Fruit fly (Drosophila melanogaster) whole organism, pupa: Measurements from ENCODE around the gene IFT43.
A peak's percentile ranks its signal among the peaks of the same experiment; 100 is the strongest.

Experiments used
- CG10348 ChIP-seq: fragments of 200-800 bp; sonication (Bioruptor generic); IDR thresholded peaks from 2 replicates; pipeline ENCODE4 v1.3.6; 2022; ENCODE audit warnings: missing biosample characterization, missing genetic modification characterization
- CG12605 ChIP-seq: fragments of 200-800 bp; sonication (Bioruptor generic); IDR thresholded peaks from 2 replicates; pipeline ENCODE4 v1.3.6; 2022; ENCODE audit warnings: missing biosample characterization, missing genetic modification characterization
- CG13204 ChIP-seq: fragments of 200-800 bp; sonication (Bioruptor generic); optimal IDR thresholded peaks from 2 replicates; lab custom pipeline; 2018; ENCODE audit warnings: missing biosample characterization, mild to moderate bottlenecking, missing genetic modification characterization, moderate library complexity
- CG14655 ChIP-seq: fragments of 200-800 bp; sonication (Bioruptor generic); optimal IDR thresholded peaks from 3 replicates; lab custom pipeline; 2017; ENCODE audit warnings: mild to moderate bottlenecking, missing biosample characterization, missing genetic modification reagents, missing genetic modification characterization
- CG15710 ChIP-seq: fragments of 200-800 bp; sonication (Bioruptor generic); optimal IDR thresholded peaks from 2 replicates; lab custom pipeline; 2018; ENCODE audit warnings: missing biosample characterization, mild to moderate bottlenecking, missing genetic modification characterization, moderate library complexity
- CG17806 ChIP-seq: fragments of 200-800 bp; sonication (Bioruptor generic); optimal IDR thresholded peaks from 2 replicates; lab custom pipeline; 2018; ENCODE audit warnings: missing biosample characterization, mild to moderate bottlenecking, missing genetic modification characterization, moderate library complexity
- CG32121 ChIP-seq: fragments of 200-800 bp; sonication (Bioruptor generic); IDR thresholded peaks from 2 replicates; pipeline ENCODE4 v1.3.6; 2022; ENCODE audit warnings: missing biosample characterization, missing genetic modification characterization
- CG34367 ChIP-seq: fragments of 200-800 bp; sonication (Bioruptor generic); optimal IDR thresholded peaks from 2 replicates; lab custom pipeline; 2018; ENCODE audit warnings: missing biosample characterization, mild to moderate bottlenecking, missing genetic modification characterization
- CG4496 ChIP-seq: fragments of 200-800 bp; sonication (Bioruptor generic); IDR thresholded peaks from 3 replicates; pipeline ENCODE4 v1.3.6; 2022; ENCODE audit warnings: missing biosample characterization, missing genetic modification characterization
- CG8159 ChIP-seq: fragments of 200-800 bp; sonication (Bioruptor generic); optimal IDR thresholded peaks from 3 replicates; lab custom pipeline; 2018; ENCODE audit warnings: missing biosample characterization, mild to moderate bottlenecking, missing genetic modification characterization, moderate library complexity
- CG8301 ChIP-seq: fragments of 200-800 bp; sonication (Bioruptor generic); optimal IDR thresholded peaks from 2 replicates; lab custom pipeline; 2018; ENCODE audit warnings: missing biosample characterization, mild to moderate bottlenecking, missing genetic modification characterization
- CG9948 ChIP-seq: fragments of 200-800 bp; sonication (Bioruptor generic); optimal IDR thresholded peaks from 2 replicates; lab custom pipeline; 2018; ENCODE audit warnings: missing biosample characterization, mild to moderate bottlenecking, missing genetic modification characterization, moderate library complexity
- D1 ChIP-seq: fragments of 200-800 bp; sonication (Bioruptor generic); optimal IDR thresholded peaks from 2 replicates; lab custom pipeline; 2018; ENCODE audit warnings: missing biosample characterization, mild to moderate bottlenecking, missing genetic modification characterization, moderate library complexity
- Ets98B ChIP-seq: fragments of 200-800 bp; sonication (Bioruptor generic); IDR thresholded peaks from 2 replicates; pipeline ENCODE4 v1.3.6; 2022; ENCODE audit warnings: missing biosample characterization, missing genetic modification characterization
- Pif1A ChIP-seq: fragments of 200-800 bp; sonication (Bioruptor generic); optimal IDR thresholded peaks from 3 replicates; lab custom pipeline; 2016; ENCODE audit warnings: missing biosample characterization, missing genetic modification characterization
- Pif1B ChIP-seq: fragments of 200-800 bp; sonication (Bioruptor generic); optimal IDR thresholded peaks from 3 replicates; lab custom pipeline; 2016; ENCODE audit warnings: missing biosample characterization, missing genetic modification characterization
- Snoo ChIP-seq: fragments of 200-800 bp; sonication (Bioruptor generic); optimal IDR thresholded peaks from 3 replicates; lab custom pipeline; 2017; ENCODE audit warnings: missing biosample characterization, mild to moderate bottlenecking, missing genetic modification characterization, inconsistent platforms
- fd96Ca ChIP-seq: fragments of 200-800 bp; sonication (Bioruptor generic); IDR thresholded peaks from 3 replicates; pipeline ENCODE4 v1.3.6; 2022; ENCODE audit warnings: missing biosample characterization, missing genetic modification characterization
- gl ChIP-seq: fragments of 200-800 bp; sonication (Bioruptor generic); optimal IDR thresholded peaks from 2 replicates; lab custom pipeline; 2018; ENCODE audit warnings: missing biosample characterization, mild to moderate bottlenecking, missing genetic modification characterization

IFT43 gene

DNA sequence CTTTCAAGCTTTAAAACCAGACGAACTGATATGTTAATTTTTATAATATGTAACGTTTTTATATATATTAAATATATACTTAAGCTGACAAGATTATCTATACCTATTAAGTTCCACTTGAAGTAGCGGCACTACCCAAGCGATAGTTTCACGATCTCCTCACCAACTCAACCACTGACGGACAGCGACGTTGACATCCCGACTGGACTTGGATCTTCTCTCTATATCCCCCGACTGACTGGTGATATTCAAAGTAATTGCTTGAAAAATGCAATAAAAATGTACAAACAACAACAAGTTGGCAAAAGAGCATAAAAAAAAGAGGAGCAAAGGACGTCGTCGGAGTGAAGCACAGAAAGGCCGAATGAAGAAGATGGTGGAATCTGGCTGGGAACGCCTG is 48.5 kb downstream of the IFT43 start, which contains the start of gene Ref2:
Gene Ref2, minus strand, starts transcription at position 101 of the 400 bp plus-strand sequence.
- peak; percentile 3 for TF ChIP-seq CG8159 (tag; lab: Kevin White, UChicago)
- no peak for TF ChIP-seq Pif1B (GFP tag; lab: Kevin White, UChicago)
- no peak for TF ChIP-seq CG12605 (GFP tag; lab: Robert Waterston, UW)
- TF ChIP-seq D1 (tag; lab: Kevin White, UChicago), result no peak
- no peak for TF ChIP-seq CG9948 (tag; lab: Kevin White, UChicago)
- TF ChIP-seq CG14655 (GFP tag; lab: Kevin White, UChicago), result no peak

DNA sequence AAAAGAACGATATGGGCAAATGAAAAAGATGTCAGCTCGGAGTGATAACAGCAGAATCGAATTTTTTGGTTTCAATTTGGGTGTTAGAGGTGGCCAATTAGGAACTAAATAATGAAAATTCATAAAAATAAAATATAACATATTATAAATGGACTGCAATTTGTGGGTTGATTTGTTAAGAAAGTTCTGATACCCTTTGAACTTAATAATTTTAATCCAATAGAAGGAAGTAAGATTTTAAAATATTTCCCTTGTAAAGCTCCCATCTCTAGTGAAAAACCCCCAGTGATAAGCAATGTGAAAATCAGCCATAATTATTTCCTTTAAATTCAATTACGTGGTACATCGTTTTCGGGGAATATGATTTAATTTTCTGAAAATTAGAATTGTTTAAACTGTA is 50.5 kb downstream of the IFT43 start:
- no peak for TF ChIP-seq CG8301 (tag; lab: Kevin White, UChicago)
- no peak for TF ChIP-seq Snoo (tag; lab: Kevin White, UChicago)
- TF ChIP-seq CG8159 (tag; lab: Kevin White, UChicago), result no peak
- no peak for TF ChIP-seq fd96Ca (GFP tag; lab: Robert Waterston, UW)
- TF ChIP-seq CG13204 (GFP tag; lab: Kevin White, UChicago), result no peak
- no peak for TF ChIP-seq CG32121 (GFP tag; lab: Robert Waterston, UW)
- no peak for TF ChIP-seq Pif1A
- TF ChIP-seq gl (tag; lab: Kevin White, UChicago), result no peak
- no peak for TF ChIP-seq Ets98B (GFP tag; lab: Robert Waterston, UW)
- TF ChIP-seq CG4496 (GFP tag; lab: Robert Waterston, UW), result no peak
- TF ChIP-seq CG10348 (GFP tag; lab: Robert Waterston, UW), result no peak
- no peak for TF ChIP-seq CG9948 (tag; lab: Kevin White, UChicago)
- no peak for TF ChIP-seq CG17806 (tag; lab: Kevin White, UChicago)
- no peak for TF ChIP-seq CG34367 (tag; lab: Kevin White, UChicago)
- no peak for TF ChIP-seq CG15710 (tag; lab: Kevin White, UChicago)
- no peak for TF ChIP-seq CG14655 (GFP tag; lab: Kevin White, UChicago)
- TF ChIP-seq CG12605 (GFP tag; lab: Robert Waterston, UW), result no peak
- TF ChIP-seq Pif1B (GFP tag; lab: Kevin White, UChicago), result no peak
- no peak for TF ChIP-seq D1 (tag; lab: Kevin White, UChicago)
